Worm (Caenorhabditis elegans) whole organism, L2 larva: ENCODE results near the gene M02B7.7.

ENCODE experiments used
- R02D3.7 ChIP-seq: fragments of 150-350 bp; optimal IDR thresholded peaks from 2 replicates; lab custom pipeline; 2014; ENCODE audit warnings: missing biosample characterization, missing genetic modification characterization
- ceh-82 ChIP-seq: fragments of 150-350 bp; optimal IDR thresholded peaks from 2 replicates; lab custom pipeline; 2014; ENCODE audit warnings: missing biosample characterization, missing genetic modification characterization
- egl-27 ChIP-seq: sonication (generic microtip); optimal IDR thresholded peaks from 3 replicates; lab custom pipeline; 2017; ENCODE audit warnings: missing biosample characterization, missing genetic modification reagents, missing genetic modification characterization
- elt-1 ChIP-seq: fragments of 150-350 bp; optimal IDR thresholded peaks from 2 replicates; lab custom pipeline; 2014; ENCODE audit warnings: missing biosample characterization, missing genetic modification characterization
- elt-3 ChIP-seq: sonication (generic microtip); optimal IDR thresholded peaks from 2 replicates; lab custom pipeline; 2017; ENCODE audit warnings: missing biosample characterization, missing genetic modification characterization
- lin-13 ChIP-seq: fragments of 150-350 bp; optimal IDR thresholded peaks from 2 replicates; lab custom pipeline; 2014; ENCODE audit warnings: missing biosample characterization, missing genetic modification reagents, missing genetic modification characterization
- mab-5 ChIP-seq: fragments of 150-350 bp; optimal IDR thresholded peaks from 2 replicates; lab custom pipeline; 2014; ENCODE audit warnings: missing biosample characterization, missing genetic modification characterization
- nhr-12 ChIP-seq: fragments of 150-350 bp; optimal IDR thresholded peaks from 2 replicates; lab custom pipeline; 2014; ENCODE audit warnings: missing biosample characterization, missing genetic modification characterization
- nhr-25 ChIP-seq: fragments of 150-350 bp; sonication (generic microtip); optimal IDR thresholded peaks from 3 replicates; lab custom pipeline; 2014; ENCODE audit warnings: missing biosample characterization, missing genetic modification characterization
- sem-4 ChIP-seq: fragments of 150-350 bp; optimal IDR thresholded peaks from 2 replicates; lab custom pipeline; 2014; ENCODE audit warnings: missing biosample characterization, missing genetic modification reagents, missing genetic modification characterization
- skn-1 ChIP-seq: sonication (generic microtip); optimal IDR thresholded peaks from 2 replicates; lab custom pipeline; 2017; ENCODE audit warnings: missing biosample characterization, missing genetic modification characterization
- sma-9 ChIP-seq, 2 experiments: fragments of 150-350 bp in 1 of 2; sonication (generic microtip) in 1 of 2; optimal IDR thresholded peaks; 2 replicates each; lab custom pipeline; 2014 to 2016; ENCODE audit warnings: missing genetic modification characterization in 2 of 2, mild to moderate bottlenecking in 1 of 2, missing biosample characterization in 1 of 2, missing compliant biosample characterization in 1 of 2, missing genetic modification reagents in 1 of 2, moderate library complexity in 1 of 2
- unc-62 ChIP-seq: fragments of 150-350 bp; optimal IDR thresholded peaks from 2 replicates; lab custom pipeline; 2014; ENCODE audit warnings: missing biosample characterization, missing genetic modification reagents, missing genetic modification characterization

DNA sequence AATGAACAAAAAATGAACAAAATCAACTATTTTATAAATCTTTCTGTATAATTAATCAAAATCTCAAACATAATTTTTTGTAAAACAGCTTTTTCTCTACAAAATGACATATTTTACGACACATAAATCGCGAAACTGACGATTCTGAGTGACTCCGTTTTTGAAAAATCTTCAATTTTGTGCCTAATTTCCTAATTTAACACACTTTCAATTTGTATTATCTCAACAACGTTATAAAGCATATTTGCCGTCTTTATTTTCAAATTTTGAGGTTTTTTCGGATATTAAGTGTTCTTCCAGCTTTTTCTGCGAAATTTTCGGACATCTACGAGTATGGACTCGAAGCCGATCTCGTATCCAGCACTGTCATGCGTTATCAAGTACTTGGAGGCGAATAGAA is 1.8 kb downstream of the M02B7.7 start, which contains the start of gene fbxc-47:
- TF ChIP-seq nhr-25 (tag; lab: Kevin White, UChicago) = no peak
- no peak for TF ChIP-seq R02D3.7 (tag; lab: Kevin White, UChicago)
- TF ChIP-seq egl-27 = no peak
- TF ChIP-seq sem-4 (tag; lab: Kevin White, UChicago) = no peak
- no peak for TF ChIP-seq lin-13 (GFP tag; lab: Kevin White, UChicago)
- TF ChIP-seq sma-9 (GFP tag; optimal IDR thresholded peaks at IDR 0.05; lab: Kevin White, UChicago) = no peak
- TF ChIP-seq sma-9 (tag; optimal IDR thresholded peaks at IDR 0.05; lab: Kevin White, UChicago) = no peak
- TF ChIP-seq elt-3 = no peak
- TF ChIP-seq skn-1 = no peak
- TF ChIP-seq mab-5 (tag; lab: Kevin White, UChicago) = no peak
- no peak for TF ChIP-seq unc-62 (GFP tag; lab: Kevin White, UChicago)
- TF ChIP-seq ceh-82 (tag; lab: Kevin White, UChicago) = no peak
- no peak for TF ChIP-seq nhr-12
- no peak for TF ChIP-seq elt-1
